Fruit fly (Drosophila melanogaster): ENCODE results near the gene CG13083.

The CG13083 gene

DNA sequence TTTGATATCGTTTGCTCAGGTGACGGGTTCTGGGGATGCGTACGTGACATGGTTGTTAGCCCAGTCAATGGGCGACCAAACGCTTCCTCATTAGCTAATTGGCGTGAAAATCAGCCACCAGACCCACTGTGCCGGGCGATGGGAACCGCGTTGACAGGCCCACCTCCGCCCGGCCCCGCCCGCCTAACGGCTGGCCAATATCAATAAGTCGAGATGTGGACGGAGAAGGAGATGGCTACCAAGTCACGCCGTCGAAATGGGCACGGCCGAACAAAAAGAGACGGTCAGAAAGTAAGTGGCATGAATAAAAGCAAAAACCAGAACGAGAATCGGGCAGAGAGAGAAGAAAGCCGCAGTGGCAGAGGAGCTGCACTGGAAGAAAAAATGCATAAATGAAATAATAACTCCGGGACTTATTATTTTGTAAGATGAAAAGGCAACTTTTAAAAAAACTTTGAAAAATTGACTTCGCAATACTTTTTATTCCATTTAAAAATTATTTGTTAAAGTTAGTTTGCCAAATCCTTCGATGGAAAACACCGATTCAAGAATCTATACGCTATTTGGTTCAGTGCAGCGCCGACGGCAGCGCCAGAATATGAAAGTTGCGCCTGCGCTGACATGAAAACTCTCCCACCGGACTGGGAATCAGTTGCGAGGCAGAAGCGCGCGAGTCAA, 50.6 kb downstream of the CG13083 start, which contains the start of gene CG13082 (continued):
- TF ChIP-seq Bgb (GFP tag; IDR thresholded peaks at IDR 0.05; ENCODE audit: partially characterized antibody) (no peak), CrebB (tag; optimal IDR thresholded peaks at IDR 0.05) (no peak), CG4360 (GFP tag; IDR thresholded peaks at IDR 0.05) (no peak), CG17385 (GFP tag; optimal IDR thresholded peaks at IDR 0.05) (peak; percentile 45), CG18262 (tag; optimal IDR thresholded peaks at IDR 0.05) (peak; percentile 81), vfl (GFP tag; optimal IDR thresholded peaks at IDR 0.05) (no peak), klu (GFP tag; IDR thresholded peaks at IDR 0.05) (no peak), CG9437 (GFP tag; optimal IDR thresholded peaks at IDR 0.05) (peak; percentile 16), Oli (tag; optimal IDR thresholded peaks at IDR 0.05) (peak; percentile 50), CG31388 (GFP tag; optimal IDR thresholded peaks at IDR 0.05) (no peak), CoRest (tag; optimal IDR thresholded peaks at IDR 0.05) (peak; percentile 61), CG4730 (GFP tag; IDR thresholded peaks at IDR 0.05) (no peak), zen2 (GFP tag; IDR thresholded peaks at IDR 0.05; ENCODE audit: partially characterized antibody) (no peak), CG11560 (tag; IDR thresholded peaks at IDR 0.05) (no peak), Fer1 (GFP tag; optimal IDR thresholded peaks at IDR 0.05) (no peak), CG2129 (GFP tag; IDR thresholded peaks at IDR 0.05; ENCODE audit: partially characterized antibody) (no peak), CG1602 (GFP tag; optimal IDR thresholded peaks at IDR 0.05) (peak; percentile 24), amos (GFP tag; IDR thresholded peaks at IDR 0.05; ENCODE audit: partially characterized antibody) (no peak), al (GFP tag; IDR thresholded peaks at IDR 0.05) (no peak), salm (tag; optimal IDR thresholded peaks at IDR 0.05) (no peak), onecut (GFP tag; IDR thresholded peaks at IDR 0.05) (peak; percentile 13; the same call in 1 of the 2 replicates), exex (tag; optimal IDR thresholded peaks at IDR 0.05) (no peak), CG4820 (GFP tag; optimal IDR thresholded peaks at IDR 0.05) (peak; percentile 61), CG17186 (GFP tag; optimal IDR thresholded peaks at IDR 0.05) (no peak), cato (GFP tag; optimal IDR thresholded peaks at IDR 0.05; ENCODE audit: borderline replicate concordance) (no peak), CG16779 (GFP tag; IDR thresholded peaks at IDR 0.05) (no peak), prd (optimal IDR thresholded peaks at IDR 0.05) (no peak), prd (GFP tag; IDR thresholded peaks at IDR 0.05) (peak; percentile 64; the same call in 2 of the 3 replicates), dati (GFP tag; IDR thresholded peaks at IDR 0.05) (no peak), Bdp1 (GFP tag; optimal IDR thresholded peaks at IDR 0.05) (no peak), CG6854 (GFP tag; optimal IDR thresholded peaks at IDR 0.05) (no peak), CG11504 (tag; optimal IDR thresholded peaks at IDR 0.05) (peak; percentile 64), scrt (GFP tag; optimal IDR thresholded peaks at IDR 0.05) (no peak), CG7556 (GFP tag; optimal IDR thresholded peaks at IDR 0.05) (peak; percentile 45), CG8290 (GFP tag; optimal IDR thresholded peaks at IDR 0.05) (peak; percentile 26), CG8290 (tag; optimal IDR thresholded peaks at IDR 0.05) (no peak), CG11398 (GFP tag; optimal IDR thresholded peaks at IDR 0.05) (no peak), ken (GFP tag; IDR thresholded peaks at IDR 0.05) (no peak), emc (GFP tag; optimal IDR thresholded peaks at IDR 0.05) (no peak), Six4 (GFP tag; optimal IDR thresholded peaks at IDR 0.05) (peak; percentile 23), gsb (GFP tag; IDR thresholded peaks at IDR 0.05) (no peak), twi (tag; optimal IDR thresholded peaks at IDR 0.05) (peak; percentile 39), Spps (tag; optimal IDR thresholded peaks at IDR 0.05) (peak; percentile 75), HmgZ (tag; optimal IDR thresholded peaks at IDR 0.05) (no peak), Hr78 (GFP tag; optimal IDR thresholded peaks at IDR 0.05) (no peak), sens-2 (GFP tag; IDR thresholded peaks at IDR 0.05) (no peak), gro (GFP tag; optimal IDR thresholded peaks at IDR 0.05) (no peak), nerfin-1 (tag; optimal IDR thresholded peaks at IDR 0.05) (peak; percentile 48), CG12071 (GFP tag; optimal IDR thresholded peaks at IDR 0.05) (no peak), ewg (GFP tag; optimal IDR thresholded peaks at IDR 0.05) (peak; percentile 52), CG11695 (GFP tag; IDR thresholded peaks at IDR 0.05) (no peak)

All from whole organism, embryonic.